Worm (Caenorhabditis elegans): ENCODE measurements around the gene F36H5.14.

ce11 chrII:1771785-1772184 lies 3.5 kb upstream of the F36H5.14 start, which contains the start of gene math-3:
- TF ChIP-seq hlh-8 (tag; optimal IDR thresholded peaks at IDR 0.05), result no peak
- TF ChIP-seq nfya-1 (tag; optimal IDR thresholded peaks at IDR 0.05), result no peak
- TF ChIP-seq rnt-1 (tag; optimal IDR thresholded peaks at IDR 0.05), result no peak

Data from whole organism, late embryonic.